Fruit fly (Drosophila melanogaster): Measurements from ENCODE around the gene Fbw5.
A peak's percentile ranks its signal among the peaks of the same experiment; 100 is the strongest.

Fbw5 gene

dm6 chr2L:6084694-6085093 lies 18.9 kb upstream of the Fbw5 start:
- no peak for TF ChIP-seq noc (tag; optimal IDR thresholded peaks at IDR 0.05)

dm6 chr2L:6082936-6083627 lies 17.3 kb upstream of the Fbw5 start:
- TF ChIP-seq noc (tag; optimal IDR thresholded peaks at IDR 0.05): peak; percentile 54

- TF ChIP-seq noc (tag; optimal IDR thresholded peaks at IDR 0.05): no peak
Observed at dm6 chr2L:6082157-6082645, 16.4 kb upstream of the Fbw5 start, which contains the start of gene Kr-h1. Kr-h1 (plus strand) TSS chr2L:6082603.

dm6 chr2L:6081134-6081832 lies 15.5 kb upstream of the Fbw5 start:
- TF ChIP-seq noc (tag; optimal IDR thresholded peaks at IDR 0.05): no peak

- TF ChIP-seq noc (tag; optimal IDR thresholded peaks at IDR 0.05): no peak
Observed at dm6 chr2L:6080329-6080728, 14.6 kb upstream of the Fbw5 start.

dm6 chr2L:6078757-6079351 lies 13.1 kb upstream of the Fbw5 start:
- no peak for TF ChIP-seq noc (tag; optimal IDR thresholded peaks at IDR 0.05)

dm6 chr2L:6077632-6078031 lies 11.9 kb upstream of the Fbw5 start:
- no peak for TF ChIP-seq noc (tag; optimal IDR thresholded peaks at IDR 0.05)

- no peak for TF ChIP-seq noc (tag; optimal IDR thresholded peaks at IDR 0.05)
Observed at dm6 chr2L:6076829-6077364, 11.1 kb upstream of the Fbw5 start.

dm6 chr2L:6076143-6076542 lies 10.4 kb upstream of the Fbw5 start:
- TF ChIP-seq noc (tag; optimal IDR thresholded peaks at IDR 0.05): no peak

dm6 chr2L:6075345-6075744 lies 9.6 kb upstream of the Fbw5 start:
- TF ChIP-seq noc (tag; optimal IDR thresholded peaks at IDR 0.05): no peak

dm6 chr2L:6074314-6074713 lies 8.6 kb upstream of the Fbw5 start:
- no peak for TF ChIP-seq noc (tag; optimal IDR thresholded peaks at IDR 0.05)

dm6 chr2L:6073894-6074293 lies 8.1 kb upstream of the Fbw5 start:
- TF ChIP-seq noc (tag; optimal IDR thresholded peaks at IDR 0.05): no peak

dm6 chr2L:6072124-6072523 lies 6.4 kb upstream of the Fbw5 start:
- TF ChIP-seq noc (tag; optimal IDR thresholded peaks at IDR 0.05): no peak

dm6 chr2L:6070656-6071231 lies 5.0 kb upstream of the Fbw5 start, which contains the start of the genes CG9154 and Kr-h2:
CG9154 (minus strand) TSS chr2L:6070686.
Kr-h2 (plus strand) TSS chr2L:6070990.
- no peak for TF ChIP-seq noc (tag; optimal IDR thresholded peaks at IDR 0.05)

- no peak for TF ChIP-seq noc (tag; optimal IDR thresholded peaks at IDR 0.05)
Observed at dm6 chr2L:6068544-6069251, 2.9 kb upstream of the Fbw5 start, which contains the start of the genes CG9150 and Pfdn1. CG9150 (minus strand) TSS chr2L:6068594. Pfdn1 (plus strand) TSS chr2L:6069079.

All from whole organism, larva.